Fruit fly (Drosophila melanogaster): ENCODE results near the gene dsx-c73A.
A peak's percentile ranks its signal among the peaks of the same experiment; 100 is the strongest.

dsx-c73A gene

dm6 chr3L:16431056-16431455, 20.7 kb downstream of the dsx-c73A start:
- TF ChIP-seq Ets98B (GFP tag; IDR thresholded peaks at IDR 0.05), result no peak
- no peak for TF ChIP-seq fd96Ca (GFP tag; IDR thresholded peaks at IDR 0.05)
- no peak for TF ChIP-seq Pif1B (GFP tag; optimal IDR thresholded peaks at IDR 0.05)
- no peak for TF ChIP-seq CG12605 (GFP tag; IDR thresholded peaks at IDR 0.05)
- TF ChIP-seq CG13204 (GFP tag; optimal IDR thresholded peaks at IDR 0.05), result no peak
- no peak for TF ChIP-seq EcR (GFP tag; optimal IDR thresholded peaks at IDR 0.05)

- TF ChIP-seq CG34367 (tag; optimal IDR thresholded peaks at IDR 0.05) (no peak), CG32121 (GFP tag; IDR thresholded peaks at IDR 0.05) (no peak), CG10348 (GFP tag; IDR thresholded peaks at IDR 0.05) (no peak), Snoo (tag; optimal IDR thresholded peaks at IDR 0.05) (no peak), CG9948 (tag; optimal IDR thresholded peaks at IDR 0.05) (no peak), CG8159 (tag; optimal IDR thresholded peaks at IDR 0.05) (no peak), CG17806 (tag; optimal IDR thresholded peaks at IDR 0.05) (no peak), D1 (tag; optimal IDR thresholded peaks at IDR 0.05) (no peak), gl (tag; optimal IDR thresholded peaks at IDR 0.05) (no peak)
Observed at dm6 chr3L:16429451-16429850, 22.3 kb downstream of the dsx-c73A start.

DNA sequence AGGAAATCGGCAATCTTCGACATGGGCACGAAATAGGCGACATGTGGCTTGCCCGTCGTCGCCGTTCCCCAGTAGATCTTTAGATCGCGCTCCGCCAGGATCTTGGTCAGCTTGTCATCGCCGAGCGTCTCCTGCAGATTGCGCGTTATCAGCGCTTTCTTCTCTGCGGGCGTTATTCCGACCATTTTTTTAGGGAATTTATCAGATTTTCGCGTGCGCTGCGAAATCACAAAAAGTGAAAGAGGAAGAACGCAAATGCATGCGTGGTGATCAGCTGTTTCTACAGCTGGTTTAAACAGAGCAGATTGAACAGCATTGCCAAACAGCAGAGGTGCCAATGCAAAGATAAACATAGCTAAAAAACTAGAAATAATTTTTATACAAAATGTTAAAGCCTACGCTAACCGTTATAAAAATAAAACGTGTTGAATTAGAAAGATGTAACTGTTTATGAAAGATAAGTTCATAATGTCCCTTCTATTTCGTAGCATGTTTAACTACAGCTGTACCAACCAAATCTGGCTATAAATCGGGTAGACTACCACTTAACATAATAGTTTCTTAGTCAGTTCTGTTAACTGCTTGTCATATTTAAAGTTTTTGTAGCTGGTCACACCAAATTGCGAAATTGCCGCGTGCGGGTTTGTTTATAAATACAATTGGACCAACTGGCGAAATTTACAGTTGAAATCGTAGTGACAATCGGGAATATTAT, 32.5 kb downstream of the dsx-c73A start, which contains the start of the genes TyrRS and CG33158:
TyrRS (minus strand) TSS at position 244 of the 715 bp plus-strand sequence.
CG33158 (plus strand) TSS at position 539 of the 715 bp plus-strand sequence.
- no peak for TF ChIP-seq CG13204 (GFP tag; optimal IDR thresholded peaks at IDR 0.05)
- no peak for TF ChIP-seq Pif1B (GFP tag; optimal IDR thresholded peaks at IDR 0.05)

DNA sequence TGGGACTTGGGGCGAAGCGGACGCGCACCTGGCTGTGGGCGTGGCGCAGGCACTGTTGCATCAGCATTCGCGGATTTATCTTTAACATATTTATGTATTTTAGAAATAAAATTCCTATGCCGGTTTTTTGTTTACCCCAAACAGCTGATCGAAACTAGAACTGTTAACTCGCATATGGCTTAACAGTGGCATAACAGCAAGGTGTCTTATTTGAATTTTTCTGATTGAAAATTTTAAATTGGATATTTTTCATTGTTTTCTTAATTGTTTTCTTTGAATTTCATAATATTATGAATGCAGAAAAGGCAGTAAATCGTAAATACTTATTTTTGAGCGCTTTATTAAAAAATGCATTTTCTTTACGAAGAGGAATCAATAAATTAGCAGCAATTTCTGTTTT, 34.7 kb downstream of the dsx-c73A start, which contains the start of gene GluRS-m:
GluRS-m (minus strand) TSS at position 154 of the 400 bp plus-strand sequence.
- no peak for TF ChIP-seq Snoo (tag; optimal IDR thresholded peaks at IDR 0.05)
- no peak for TF ChIP-seq CG14655 (GFP tag; optimal IDR thresholded peaks at IDR 0.05)
- TF ChIP-seq Pif1A (GFP tag; optimal IDR thresholded peaks at IDR 0.05), result no peak
- no peak for TF ChIP-seq CG34367 (tag; optimal IDR thresholded peaks at IDR 0.05)
- TF ChIP-seq CG13204 (GFP tag; optimal IDR thresholded peaks at IDR 0.05), result no peak
- TF ChIP-seq Ets98B (GFP tag; IDR thresholded peaks at IDR 0.05), result no peak
- no peak for TF ChIP-seq rn (GFP tag; IDR thresholded peaks at IDR 0.05)
- TF ChIP-seq D1 (tag; optimal IDR thresholded peaks at IDR 0.05), result no peak
- TF ChIP-seq CG17806 (tag; optimal IDR thresholded peaks at IDR 0.05), result no peak
- no peak for TF ChIP-seq fd96Ca (GFP tag; IDR thresholded peaks at IDR 0.05)
- no peak for TF ChIP-seq CG10348 (GFP tag; IDR thresholded peaks at IDR 0.05)
- no peak for TF ChIP-seq CG12605 (GFP tag; IDR thresholded peaks at IDR 0.05)
- TF ChIP-seq gl (tag; optimal IDR thresholded peaks at IDR 0.05), result no peak
- TF ChIP-seq CG8301 (tag; optimal IDR thresholded peaks at IDR 0.05), result no peak
- no peak for TF ChIP-seq Pif1B (GFP tag; optimal IDR thresholded peaks at IDR 0.05)

DNA sequence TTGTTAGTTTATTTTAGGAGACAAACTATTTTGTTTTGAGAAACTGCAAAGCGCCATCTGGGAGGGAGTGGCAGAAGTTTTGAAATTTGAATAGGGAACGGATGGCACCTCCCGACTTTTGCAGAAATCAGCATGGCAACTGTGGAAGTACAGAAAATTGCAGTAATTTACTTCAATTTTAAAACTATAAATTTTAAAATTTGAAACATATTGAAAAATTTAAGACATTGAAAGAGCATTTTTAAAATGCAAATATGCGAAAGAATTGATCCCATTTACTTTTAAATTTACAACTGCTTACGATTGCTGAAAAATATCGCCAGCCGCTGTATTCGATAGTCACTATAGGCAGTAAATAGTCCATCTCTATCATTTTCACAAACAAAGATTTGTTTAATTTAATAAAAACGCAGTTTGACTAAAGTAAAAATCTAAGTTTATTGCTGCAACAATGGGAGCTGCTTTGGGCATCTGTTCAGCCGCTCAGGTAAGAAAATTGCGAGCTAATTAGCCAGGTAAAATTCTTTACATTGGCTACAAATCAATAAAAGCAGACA, 39.3 kb downstream of the dsx-c73A start, which contains the start of gene Serinc:
Serinc (plus strand) TSS at position 329 of the 557 bp plus-strand sequence.
- TF ChIP-seq Snoo (tag; optimal IDR thresholded peaks at IDR 0.05), result no peak

dm6 chr3L:16411566-16411965, 40.2 kb downstream of the dsx-c73A start, which contains the start of gene fax:
Gene fax, minus strand, starts transcription at chr3L:16411828.
- TF ChIP-seq Snoo (tag; optimal IDR thresholded peaks at IDR 0.05), result peak; percentile 50
- no peak for TF ChIP-seq CG14655 (GFP tag; optimal IDR thresholded peaks at IDR 0.05)
- TF ChIP-seq CG12605 (GFP tag; IDR thresholded peaks at IDR 0.05), result 0 out of 2 replicates have a peak, but pooled peaks have one; percentile 52
- no peak for TF ChIP-seq CG10348 (GFP tag; IDR thresholded peaks at IDR 0.05)
- peak; percentile 56 for TF ChIP-seq CG4496 (GFP tag; IDR thresholded peaks at IDR 0.05)
- peak; percentile 54 for TF ChIP-seq CG34367 (tag; optimal IDR thresholded peaks at IDR 0.05)
- TF ChIP-seq D1 (tag; optimal IDR thresholded peaks at IDR 0.05), result no peak
- TF ChIP-seq EcR (GFP tag; optimal IDR thresholded peaks at IDR 0.05), result peak; percentile 75
- no peak for TF ChIP-seq Pif1A (GFP tag; optimal IDR thresholded peaks at IDR 0.05)
- peak; percentile 59 for TF ChIP-seq Pif1B (GFP tag; optimal IDR thresholded peaks at IDR 0.05)
- TF ChIP-seq CG15710 (tag; optimal IDR thresholded peaks at IDR 0.05), result no peak
- no peak for TF ChIP-seq rn (GFP tag; IDR thresholded peaks at IDR 0.05)
- TF ChIP-seq gl (tag; optimal IDR thresholded peaks at IDR 0.05), result peak; percentile 22
- TF ChIP-seq CG9948 (tag; optimal IDR thresholded peaks at IDR 0.05), result no peak
- 0 out of 3 replicates have a peak, but pooled peaks have one; percentile 9 for TF ChIP-seq fd96Ca (GFP tag; IDR thresholded peaks at IDR 0.05)
- peak; percentile 49; the same call in 1 of the 2 replicates for TF ChIP-seq CG32121 (GFP tag; IDR thresholded peaks at IDR 0.05)
- no peak for TF ChIP-seq CG8301 (tag; optimal IDR thresholded peaks at IDR 0.05)
- no peak for TF ChIP-seq CG17806 (tag; optimal IDR thresholded peaks at IDR 0.05)
- TF ChIP-seq CG8159 (tag; optimal IDR thresholded peaks at IDR 0.05), result peak; percentile 38
- TF ChIP-seq CG13204 (GFP tag; optimal IDR thresholded peaks at IDR 0.05), result no peak
- TF ChIP-seq Ets98B (GFP tag; IDR thresholded peaks at IDR 0.05), result peak; percentile 62; the same call in 1 of the 2 replicates
